Fruit fly (Drosophila melanogaster) whole organism, embryonic: ENCODE measurements around the gene CheA75a.

Experiments
- Abd-B ChIP-seq: fragments of 200-800 bp; sonication (Bioruptor generic); optimal IDR thresholded peaks from 2 replicates; lab custom pipeline; 2018; ENCODE audit warnings: missing biosample characterization, mild to moderate bottlenecking, missing genetic modification characterization, moderate library complexity
- Asciz ChIP-seq: fragments of 200-800 bp; sonication (Bioruptor generic); optimal IDR thresholded peaks from 2 replicates; lab custom pipeline; 2017; ENCODE audit warnings: missing biosample characterization, mild to moderate bottlenecking, missing genetic modification characterization, missing genetic modification reagents
- B-H2 ChIP-seq: fragments of 200-800 bp; sonication (Bioruptor generic); optimal IDR thresholded peaks from 2 replicates; lab custom pipeline; 2018; ENCODE audit warnings: missing biosample characterization, mild to moderate bottlenecking, missing genetic modification characterization
- CG11247 ChIP-seq: fragments of 200-800 bp; sonication (Bioruptor generic); IDR thresholded peaks from 2 replicates; pipeline ENCODE4 v1.3.6; 2022; ENCODE audit warnings: missing biosample characterization, missing genetic modification characterization
- CG11504 ChIP-seq: fragments of 200-800 bp; sonication (Bioruptor generic); optimal IDR thresholded peaks from 3 replicates; lab custom pipeline; 2019; ENCODE audit warnings: missing biosample characterization, mild to moderate bottlenecking, missing genetic modification characterization, moderate library complexity
- CG11723 ChIP-seq: fragments of 200-800 bp; sonication (Bioruptor generic); optimal IDR thresholded peaks from 2 replicates; lab custom pipeline; 2017; ENCODE audit warnings: missing biosample characterization, mild to moderate bottlenecking, missing genetic modification characterization
- CG12219 ChIP-seq: fragments of 200-800 bp; sonication (Bioruptor generic); optimal IDR thresholded peaks from 3 replicates; lab custom pipeline; 2018; ENCODE audit warnings: missing biosample characterization, mild to moderate bottlenecking, missing genetic modification characterization
- CG12744 ChIP-seq: fragments of 200-800 bp; sonication (Bioruptor generic); optimal IDR thresholded peaks from 2 replicates; lab custom pipeline; 2016; ENCODE audit warnings: missing biosample characterization, missing genetic modification characterization
- CG12769 ChIP-seq: fragments of 200-800 bp; sonication (Bioruptor generic); optimal IDR thresholded peaks from 2 replicates; lab custom pipeline; 2019; ENCODE audit warnings: missing biosample characterization, mild to moderate bottlenecking, missing genetic modification characterization, moderate library complexity
- CG13287 ChIP-seq: fragments of 200-800 bp; sonication (Bioruptor generic); IDR thresholded peaks from 2 replicates; pipeline ENCODE4 v1.3.6; 2022; ENCODE audit warnings: missing biosample characterization, missing genetic modification characterization; ENCODE audit not compliant: partially characterized antibody
- CG13775 ChIP-seq: fragments of 200-800 bp; sonication (Bioruptor generic); optimal IDR thresholded peaks from 3 replicates; lab custom pipeline; 2017; ENCODE audit warnings: missing biosample characterization, mild to moderate bottlenecking, missing genetic modification characterization
- CG14014 ChIP-seq: fragments of 200-800 bp; sonication (Bioruptor generic); IDR thresholded peaks from 2 replicates; pipeline ENCODE4 v1.3.6; 2022; ENCODE audit warnings: missing biosample characterization, missing genetic modification characterization
- CG15269 ChIP-seq: fragments of 200-800 bp; sonication (Bioruptor generic); optimal IDR thresholded peaks from 2 replicates; lab custom pipeline; 2018; ENCODE audit warnings: missing biosample characterization, mild to moderate bottlenecking, missing genetic modification characterization, moderate library complexity
- CG15479 ChIP-seq: fragments of 200-800 bp; sonication (Bioruptor generic); optimal IDR thresholded peaks from 3 replicates; lab custom pipeline; 2019; ENCODE audit warnings: missing biosample characterization, mild to moderate bottlenecking, missing genetic modification characterization, moderate library complexity
- CG15601 ChIP-seq: fragments of 200-800 bp; sonication (Bioruptor generic); optimal IDR thresholded peaks from 3 replicates; lab custom pipeline; 2019; ENCODE audit warnings: missing biosample characterization, mild to moderate bottlenecking, missing genetic modification characterization, moderate library complexity
- CG17829 ChIP-seq: fragments of 200-800 bp; optimal IDR thresholded peaks from 2 replicates; lab custom pipeline; 2019; ENCODE audit warnings: missing biosample characterization, mild to moderate bottlenecking, missing genetic modification characterization, moderate library complexity
- CG1832 ChIP-seq: fragments of 200-800 bp; sonication (Bioruptor generic); optimal IDR thresholded peaks from 2 replicates; lab custom pipeline; 2017; ENCODE audit warnings: missing biosample characterization, mild to moderate bottlenecking, missing genetic modification characterization, inconsistent platforms
- CG18476 ChIP-seq: fragments of 200-800 bp; sonication (Bioruptor generic); optimal IDR thresholded peaks from 2 replicates; lab custom pipeline; 2016; ENCODE audit warnings: missing biosample characterization, mild to moderate bottlenecking, missing genetic modification characterization
- CG18764 ChIP-seq: fragments of 200-800 bp; sonication (Bioruptor generic); optimal IDR thresholded peaks from 3 replicates; lab custom pipeline; 2016; ENCODE audit warnings: missing biosample characterization, missing genetic modification characterization
- CG2120 ChIP-seq: fragments of 200-800 bp; sonication (Bioruptor generic); optimal IDR thresholded peaks from 3 replicates; lab custom pipeline; 2016; ENCODE audit warnings: missing biosample characterization, missing genetic modification characterization
- CG2199 ChIP-seq: fragments of 200-800 bp; sonication (Bioruptor generic); IDR thresholded peaks from 3 replicates; pipeline ENCODE4 v1.3.6; 2022; ENCODE audit warnings: missing biosample characterization, missing genetic modification characterization
- CG31441 ChIP-seq: fragments of 200-800 bp; sonication (Bioruptor generic); IDR thresholded peaks from 2 replicates; pipeline ENCODE4 v1.3.6; 2022; ENCODE audit warnings: missing biosample characterization, missing genetic modification characterization
- CG32767 ChIP-seq: fragments of 200-800 bp; sonication (Bioruptor generic); IDR thresholded peaks from 2 replicates; pipeline ENCODE4 v1.3.6; 2022; ENCODE audit warnings: missing biosample characterization, missing genetic modification characterization
- CG4707 ChIP-seq: fragments of 200-800 bp; sonication (Bioruptor generic); optimal IDR thresholded peaks from 2 replicates; lab custom pipeline; 2018; ENCODE audit warnings: missing biosample characterization, mild to moderate bottlenecking, missing genetic modification characterization, moderate library complexity
- CG7963 ChIP-seq: fragments of 200-800 bp; sonication (Bioruptor generic); IDR thresholded peaks from 3 replicates; pipeline ENCODE4 v1.3.6; 2022; ENCODE audit warnings: missing biosample characterization, missing genetic modification characterization; ENCODE audit not compliant: partially characterized antibody
- CG8359 ChIP-seq: fragments of 200-800 bp; sonication (Bioruptor generic); optimal IDR thresholded peaks from 2 replicates; lab custom pipeline; 2017; ENCODE audit warnings: missing biosample characterization, mild to moderate bottlenecking, missing genetic modification characterization, borderline replicate concordance
- CHES-1-like ChIP-seq: fragments of 200-800 bp; sonication (Bioruptor generic); optimal IDR thresholded peaks from 2 replicates; lab custom pipeline; 2016; ENCODE audit warnings: missing biosample characterization, missing genetic modification characterization
- D19A ChIP-seq: fragments of 200-800 bp; optimal IDR thresholded peaks from 3 replicates; lab custom pipeline; 2019; ENCODE audit warnings: missing biosample characterization, mild to moderate bottlenecking, missing genetic modification characterization, moderate library complexity
- Ets65A ChIP-seq: fragments of 200-800 bp; sonication (Bioruptor generic); peaks from one replicate; lab custom pipeline; 2016; ENCODE audit warnings: missing biosample characterization, missing genetic modification characterization
- Fer1 ChIP-seq: fragments of 200-800 bp; sonication (Bioruptor generic); optimal IDR thresholded peaks from 2 replicates; lab custom pipeline; 2017; ENCODE audit warnings: missing biosample characterization, mild to moderate bottlenecking, missing genetic modification characterization
- HLH4C ChIP-seq: fragments of 200-800 bp; sonication (Bioruptor generic); IDR thresholded peaks from 3 replicates; pipeline ENCODE4 v1.3.6; 2022; ENCODE audit warnings: missing biosample characterization, missing genetic modification characterization; ENCODE audit not compliant: partially characterized antibody
- HmgD ChIP-seq: fragments of 200-800 bp; sonication (Bioruptor generic); optimal IDR thresholded peaks from 3 replicates; lab custom pipeline; 2016; ENCODE audit warnings: missing biosample characterization, missing genetic modification characterization
- Hr78 ChIP-seq, 2 experiments: fragments of 200-800 bp in 1 of 2; fragments of >200 bp in 1 of 2; sonication (Bioruptor generic) in 1 of 2; optimal IDR thresholded peaks; 2 replicates each; lab custom pipeline; 2017 to 2019; ENCODE audit warnings: missing biosample characterization in 2 of 2, missing genetic modification characterization in 2 of 2, mild to moderate bottlenecking in 1 of 2, moderate library complexity in 1 of 2
- Mad ChIP-seq: fragments of 200-800 bp; sonication (Bioruptor generic); optimal IDR thresholded peaks from 2 replicates; lab custom pipeline; 2016; ENCODE audit warnings: missing biosample characterization, missing genetic modification characterization
- Med ChIP-seq: fragments of 200-800 bp; sonication (Bioruptor generic); peaks from one replicate; lab custom pipeline; 2016; ENCODE audit warnings: missing biosample characterization, missing genetic modification characterization, mild to moderate bottlenecking, inconsistent platforms, moderate library complexity
- Ptx1 ChIP-seq: fragments of 200-800 bp; sonication (Bioruptor generic); IDR thresholded peaks from 2 replicates; pipeline ENCODE4 v1.3.6; 2022; ENCODE audit warnings: missing biosample characterization, missing genetic modification characterization
- crol ChIP-seq: fragments of 200-800 bp; sonication (Bioruptor generic); IDR thresholded peaks from 2 replicates; pipeline ENCODE4 v1.3.6; 2022; ENCODE audit warnings: missing biosample characterization, missing genetic modification characterization
- danr ChIP-seq: fragments of 200-800 bp; sonication (Bioruptor generic); IDR thresholded peaks from 2 replicates; pipeline ENCODE4 v1.3.6; 2022; ENCODE audit warnings: missing biosample characterization, missing genetic modification characterization
- grau ChIP-seq: fragments of 200-800 bp; optimal IDR thresholded peaks from 3 replicates; lab custom pipeline; 2019; ENCODE audit warnings: missing biosample characterization, mild to moderate bottlenecking, missing genetic modification characterization, moderate library complexity
- grn ChIP-seq: fragments of 200-800 bp; sonication (Bioruptor generic); optimal IDR thresholded peaks from 3 replicates; lab custom pipeline; 2017; ENCODE audit warnings: missing biosample characterization, missing genetic modification characterization
- insv ChIP-seq, 2 experiments: fragments of 200-800 bp; sonication (Bioruptor generic); optimal IDR thresholded peaks; 3 replicates each; lab custom pipeline; 2016 to 2018; ENCODE audit warnings: missing biosample characterization in 2 of 2, missing genetic modification characterization in 2 of 2
- nom ChIP-seq: fragments of 200-800 bp; sonication (Bioruptor generic); optimal IDR thresholded peaks from 2 replicates; lab custom pipeline; 2017; ENCODE audit warnings: missing biosample characterization, missing genetic modification characterization, mild to moderate bottlenecking, moderate library complexity, missing genetic modification reagents
- row ChIP-seq: fragments of 200-800 bp; sonication (Bioruptor generic); IDR thresholded peaks from 3 replicates; pipeline ENCODE4 v1.3.6; 2022; ENCODE audit warnings: missing biosample characterization, missing genetic modification characterization
- sr ChIP-seq: fragments of 200-800 bp; sonication (Bioruptor generic); IDR thresholded peaks from 3 replicates; pipeline ENCODE4 v1.3.6; 2022; ENCODE audit warnings: missing biosample characterization, missing genetic modification characterization
- sug ChIP-seq: fragments of 200-800 bp; optimal IDR thresholded peaks from 2 replicates; lab custom pipeline; 2019; ENCODE audit warnings: missing biosample characterization, mild to moderate bottlenecking, missing genetic modification characterization, moderate library complexity
- tgo ChIP-seq: fragments of 200-800 bp; sonication (Bioruptor generic); IDR thresholded peaks from 3 replicates; pipeline ENCODE4 v1.3.6; 2022; ENCODE audit warnings: missing biosample characterization, missing genetic modification characterization
- trh ChIP-seq: fragments of 200-800 bp; sonication (Bioruptor generic); optimal IDR thresholded peaks from 2 replicates; lab custom pipeline; 2016; ENCODE audit warnings: missing biosample characterization, missing genetic modification characterization

The CheA75a gene

DNA sequence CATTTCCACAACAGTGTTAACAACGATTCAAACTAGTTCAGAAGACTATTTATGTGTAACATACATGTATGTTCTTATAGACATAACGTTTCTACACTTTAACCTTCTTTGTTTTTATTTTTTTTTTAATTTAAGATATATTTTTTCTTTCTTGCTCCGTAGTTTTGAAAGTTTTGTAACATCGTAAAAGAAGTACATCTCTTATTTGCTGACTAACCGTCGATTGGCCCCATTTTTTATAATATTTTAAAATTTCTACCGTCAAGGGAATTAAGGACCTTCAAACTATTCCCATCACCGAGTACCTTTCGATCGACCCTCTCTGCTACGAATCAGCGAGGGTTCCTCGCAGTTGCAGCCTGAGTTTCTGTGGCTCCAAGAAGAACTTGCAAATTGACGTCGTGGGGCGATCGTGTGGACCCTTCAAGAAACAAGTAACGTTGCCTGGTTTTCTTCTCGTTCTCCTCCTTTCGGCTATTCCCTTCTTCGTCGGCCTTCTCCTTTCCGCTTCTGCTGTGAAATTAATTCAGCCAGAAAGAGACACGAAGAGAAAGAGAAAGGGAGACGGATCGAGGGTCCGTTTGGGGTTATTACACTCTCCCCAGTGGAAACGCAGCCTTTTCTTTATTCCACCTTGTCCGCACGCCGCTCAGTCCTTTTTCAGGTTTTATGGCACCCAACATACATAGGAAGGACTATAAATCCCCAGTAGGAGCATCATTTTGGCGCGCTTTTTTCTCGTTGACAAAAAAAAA, 18.7 kb upstream of the CheA75a start:
- TF ChIP-seq nom (peak; percentile 14), Ptx1 (GFP tag; lab: Robert Waterston, UW) (no peak), CG31441 (GFP tag; lab: Robert Waterston, UW) (no peak), CG15601 (tag; lab: Kevin White, UChicago) (no peak), CG18476 (GFP tag; lab: Kevin White, UChicago) (peak; percentile 78), B-H2 (GFP tag; lab: Kevin White, UChicago) (no peak), Ets65A (GFP tag; lab: Kevin White, UChicago) (peak; percentile 57), CG11247 (GFP tag; lab: Robert Waterston, UW) (no peak), sr (GFP tag; lab: Robert Waterston, UW) (no peak), CG8359 (GFP tag; lab: Kevin White, UChicago) (no peak), CG15269 (tag; lab: Kevin White, UChicago) (no peak), CG7963 (GFP tag; lab: Robert Waterston, UW) (no peak), insv (GFP tag; optimal IDR thresholded peaks at IDR 0.05; lab: Kevin White, UChicago) (no peak), Med (GFP tag; lab: Kevin White, UChicago) (peak; percentile 35), CG2120 (GFP tag; lab: Kevin White, UChicago) (no peak), CG1832 (GFP tag; lab: Kevin White, UChicago) (peak; percentile 64), row (GFP tag; lab: Robert Waterston, UW) (no peak), Mad (GFP tag; lab: Kevin White, UChicago) (no peak), CG12744 (GFP tag; lab: Kevin White, UChicago) (no peak), CG17829 (tag; lab: Kevin White, UChicago) (no peak)

DNA sequence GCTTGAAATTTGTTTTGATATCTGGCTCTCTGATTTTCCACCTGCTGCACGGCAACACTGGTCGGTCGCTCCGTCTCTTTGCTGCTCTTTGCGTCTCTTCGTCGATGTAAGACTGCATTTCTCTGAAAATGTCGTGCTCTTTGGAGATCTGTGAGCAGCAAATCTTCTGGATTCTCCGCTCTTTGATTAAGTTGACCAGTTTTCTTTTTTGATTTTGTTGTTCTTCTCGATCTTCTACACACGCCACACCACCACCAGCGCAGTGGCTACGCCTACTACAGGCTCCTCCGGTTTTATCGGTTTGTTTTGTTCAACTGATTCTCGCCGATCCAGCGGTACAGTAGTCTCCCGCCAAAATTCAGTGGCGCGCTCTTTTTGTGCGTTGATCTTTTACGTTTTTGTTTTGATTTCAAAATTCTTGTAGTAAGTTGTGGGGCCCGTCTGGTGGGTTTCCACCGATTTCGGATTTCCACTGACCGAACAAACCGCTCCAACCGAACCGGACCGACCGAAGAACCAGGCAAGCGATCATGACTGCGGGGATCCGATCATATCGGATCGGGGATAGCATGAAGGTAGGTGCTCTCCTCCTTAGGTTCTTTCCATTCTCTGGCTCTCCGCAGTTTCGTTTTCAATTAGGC, 17.6 kb upstream of the CheA75a start:
- TF ChIP-seq crol (GFP tag; lab: Robert Waterston, UW), result 0 out of 2 replicates have a peak, but pooled peaks have one; percentile 14
- no peak for TF ChIP-seq trh (GFP tag; lab: Kevin White, UChicago)
- TF ChIP-seq CG32767 (GFP tag; lab: Robert Waterston, UW), result no peak
- TF ChIP-seq CG12769 (tag; lab: Kevin White, UChicago), result peak; percentile 84
- TF ChIP-seq Hr78 (GFP tag; optimal IDR thresholded peaks at IDR 0.05; lab: Kevin White, UChicago), result no peak
- TF ChIP-seq CG13775 (GFP tag; lab: Kevin White, UChicago), result no peak
- no peak for TF ChIP-seq tgo
- TF ChIP-seq CG2199 (GFP tag; lab: Robert Waterston, UW), result peak; percentile 48; the same call in 1 of the 3 replicates
- TF ChIP-seq grn, result peak; percentile 90
- TF ChIP-seq Asciz (GFP tag; lab: Kevin White, UChicago), result no peak
- TF ChIP-seq HLH4C (GFP tag; lab: Robert Waterston, UW), result no peak; the same call in 2 of the 3 replicates
- TF ChIP-seq CG11723 (GFP tag; lab: Kevin White, UChicago), result no peak
- 0 out of 2 replicates have a peak, but pooled peaks have one; percentile 8 for TF ChIP-seq CG14014 (GFP tag; lab: Robert Waterston, UW)
- TF ChIP-seq CG4707, result no peak
- TF ChIP-seq CG15479 (GFP tag; lab: Kevin White, UChicago), result no peak
- peak; percentile 80 for TF ChIP-seq Med (GFP tag; lab: Kevin White, UChicago)
- TF ChIP-seq Abd-B, result no peak
- no peak for TF ChIP-seq CG11504
- peak; percentile 7 for TF ChIP-seq sug
- peak; percentile 89 for TF ChIP-seq grau
- peak; percentile 31; the same call in 1 of the 2 replicates for TF ChIP-seq CG13287
- TF ChIP-seq CG12219 (GFP tag; lab: Kevin White, UChicago), result no peak
- no peak for TF ChIP-seq CHES-1-like (GFP tag; lab: Kevin White, UChicago)
- TF ChIP-seq CG18764 (GFP tag; lab: Kevin White, UChicago), result no peak
- no peak for TF ChIP-seq D19A (tag; lab: Kevin White, UChicago)
- no peak for TF ChIP-seq Fer1 (GFP tag; lab: Kevin White, UChicago)
- TF ChIP-seq HmgD, result no peak
- no peak for TF ChIP-seq danr (GFP tag; lab: Robert Waterston, UW)
- TF ChIP-seq CG31441 (GFP tag; lab: Robert Waterston, UW), result no peak
